Worm (Caenorhabditis elegans): ENCODE data around the gene C36A4.10.

The C36A4.10 gene

DNA sequence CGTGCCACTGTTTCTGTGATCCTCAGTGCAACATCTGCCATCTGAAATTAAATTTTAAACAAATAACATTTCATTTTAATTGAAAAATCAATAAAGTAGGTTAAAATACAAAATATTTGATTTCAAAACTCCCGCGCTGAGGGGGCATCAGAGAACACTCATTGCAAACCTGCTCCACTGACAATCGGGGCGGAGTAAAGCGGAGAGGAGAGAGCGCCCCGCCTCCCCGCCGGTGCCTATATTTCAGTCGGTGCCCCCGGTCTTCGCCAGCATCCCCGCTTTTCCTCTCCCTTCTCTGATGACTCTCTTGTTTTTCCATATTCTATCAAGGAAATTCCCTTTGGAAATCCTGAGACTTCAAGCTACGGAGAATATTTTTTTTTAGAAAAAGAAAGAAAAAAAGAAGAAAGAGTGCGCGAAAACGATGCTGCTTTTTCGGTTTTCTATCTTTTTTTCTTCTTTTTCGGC lies 31.7 kb upstream of the C36A4.10 start, which contains the start of gene brc-1 (continued):
- TF ChIP-seq nhr-10 (tag; optimal IDR thresholded peaks at IDR 0.05) (no peak), mdl-1 (tag; optimal IDR thresholded peaks at IDR 0.05) (peak; percentile 51 to 84), nhr-6 (tag; optimal IDR thresholded peaks at IDR 0.05) (peak; percentile 86), nhr-77 (tag; optimal IDR thresholded peaks at IDR 0.05) (peak; percentile 86), fkh-10 (GFP tag; optimal IDR thresholded peaks at IDR 0.05) (peak; percentile 94), dve-1 (tag; optimal IDR thresholded peaks at IDR 0.05; ENCODE audit: insufficient read depth) (peak; percentile 83), ceh-20 (GFP tag; IDR thresholded peaks at IDR 0.05) (peak; percentile 83), nhr-28 (tag; optimal IDR thresholded peaks at IDR 0.05) (peak; percentile 77), daf-8 (GFP tag; IDR thresholded peaks at IDR 0.05) (no peak), hmg-1.1 (GFP tag; IDR thresholded peaks at IDR 0.05) (peak; percentile 85), ama-1 (optimal IDR thresholded peaks at IDR 0.05) (peak; percentile 99), snpc-4 (tag; optimal IDR thresholded peaks at IDR 0.05) (peak; percentile 33), attf-4 (tag; optimal IDR thresholded peaks at IDR 0.05) (no peak), tag-97 (GFP tag; IDR thresholded peaks at IDR 0.05) (no peak), nhr-237 (tag; optimal IDR thresholded peaks at IDR 0.05) (peak; percentile 53), unc-130 (GFP tag; optimal IDR thresholded peaks at IDR 0.05) (no peak), dmd-9 (GFP tag; IDR thresholded peaks at IDR 0.05) (peak; percentile 75), ceh-44 (GFP tag; IDR thresholded peaks at IDR 0.05) (0 out of 2 replicates have a peak, but pooled peaks have one; percentile 28), nhr-25 (tag; optimal IDR thresholded peaks at IDR 0.05; ENCODE audit: borderline replicate concordance, insufficient read depth) (peak; percentile 62), Y75B8A.6 (GFP tag; IDR thresholded peaks at IDR 0.05) (peak; percentile 41; the same call in 1 of the 2 replicates), F37D6.2 (tag; optimal IDR thresholded peaks at IDR 0.05) (peak; percentile 69), rbr-2 (tag; optimal IDR thresholded peaks at IDR 0.05) (peak; percentile 89), lsy-2 (tag; optimal IDR thresholded peaks at IDR 0.05) (peak; percentile 82 to 96), dpl-1 (GFP tag; optimal IDR thresholded peaks at IDR 0.05) (peak; percentile 93), Y48G9A.11 (GFP tag; IDR thresholded peaks at IDR 0.05) (no peak), saeg-2 (GFP tag; IDR thresholded peaks at IDR 0.05) (0 out of 2 replicates have a peak, but pooled peaks have one; percentile 8), ctbp-1 (GFP tag; IDR thresholded peaks at IDR 0.05) (peak; percentile 92), T26A8.4 (GFP tag; IDR thresholded peaks at IDR 0.05) (peak; percentile 72), dmd-6 (GFP tag; IDR thresholded peaks at IDR 0.05) (peak; percentile 80), hlh-30 (tag; optimal IDR thresholded peaks at IDR 0.05; ENCODE audit: insufficient read depth) (peak; percentile 75), lin-15B (tag; optimal IDR thresholded peaks at IDR 0.05) (peak; percentile 66), T20F7.1 (GFP tag; optimal IDR thresholded peaks at IDR 0.05) (peak; percentile 73), duxl-1 (tag; optimal IDR thresholded peaks at IDR 0.05; ENCODE audit: poor library complexity) (peak; percentile 56), jun-1 (tag; optimal IDR thresholded peaks at IDR 0.05) (peak; percentile 29), ztf-7 (tag; optimal IDR thresholded peaks at IDR 0.05) (peak; percentile 1), lin-38 (GFP tag; IDR thresholded peaks at IDR 0.05) (peak; percentile 97), lin-1 (GFP tag; IDR thresholded peaks at IDR 0.05) (peak; percentile 55; the same call in 1 of the 2 replicates), vab-7 (GFP tag; IDR thresholded peaks at IDR 0.05) (peak; percentile 61; the same call in 1 of the 2 replicates), mdt-29 (GFP tag; IDR thresholded peaks at IDR 0.05) (no peak), nhr-42 (GFP tag; IDR thresholded peaks at IDR 0.05) (peak; percentile 21; the same call in 1 of the 2 replicates), mxl-3 (GFP tag; optimal IDR thresholded peaks at IDR 0.05) (peak; percentile 59), mxl-2 (GFP tag; conservative IDR thresholded peaks at IDR 0.05) (no peak), cey-2 (tag; optimal IDR thresholded peaks at IDR 0.05; ENCODE audit: borderline replicate concordance, insufficient read depth) (no peak), madf-9 (GFP tag; conservative IDR thresholded peaks at IDR 0.05) (peak; percentile 63; the same call in 1 of the 2 replicates), ZK546.5 (tag; optimal IDR thresholded peaks at IDR 0.05) (no peak), zfp-2 (tag; optimal IDR thresholded peaks at IDR 0.05) (peak; percentile 26), nhr-11 (tag; optimal IDR thresholded peaks at IDR 0.05) (peak; percentile 81), spr-1 (tag; optimal IDR thresholded peaks at IDR 0.05) (peak; percentile 15), pqm-1 (tag; optimal IDR thresholded peaks at IDR 0.05) (peak; percentile 35), R02D3.7 (tag; optimal IDR thresholded peaks at IDR 0.05) (no peak)
